Fruit fly (Drosophila melanogaster): Measurements from ENCODE around the gene p.

The p gene

DNA sequence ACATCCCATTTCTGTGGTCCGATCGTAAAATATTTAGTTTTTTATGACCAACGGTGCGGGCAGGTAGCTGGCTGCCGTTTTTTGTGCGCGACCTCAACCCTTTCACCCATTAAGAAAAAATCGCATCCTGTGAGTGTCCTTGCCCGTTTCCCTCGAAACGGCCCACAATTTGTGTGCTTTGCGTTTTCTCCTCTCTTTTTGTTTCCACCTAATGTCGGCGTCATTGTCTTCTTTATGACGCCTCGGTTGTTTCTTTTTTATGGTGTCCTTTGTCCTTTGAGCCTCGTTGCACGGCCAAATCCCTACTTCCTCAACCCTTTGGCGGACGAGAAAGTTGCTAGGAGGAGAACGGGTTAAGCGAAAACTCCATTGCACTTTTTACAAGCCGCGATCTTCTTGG is 30.7 kb upstream of the p start:
- TF ChIP-seq Dll (optimal IDR thresholded peaks at IDR 0.05) = no peak
- TF ChIP-seq usp (GFP tag; optimal IDR thresholded peaks at IDR 0.05) = no peak
- no peak for TF ChIP-seq EcR (GFP tag; optimal IDR thresholded peaks at IDR 0.05)
- no peak for TF ChIP-seq CG8478 (optimal IDR thresholded peaks at IDR 0.05)
- no peak for TF ChIP-seq pan (optimal IDR thresholded peaks at IDR 0.05)
- no peak for TF ChIP-seq psq (optimal IDR thresholded peaks at IDR 0.05)

DNA sequence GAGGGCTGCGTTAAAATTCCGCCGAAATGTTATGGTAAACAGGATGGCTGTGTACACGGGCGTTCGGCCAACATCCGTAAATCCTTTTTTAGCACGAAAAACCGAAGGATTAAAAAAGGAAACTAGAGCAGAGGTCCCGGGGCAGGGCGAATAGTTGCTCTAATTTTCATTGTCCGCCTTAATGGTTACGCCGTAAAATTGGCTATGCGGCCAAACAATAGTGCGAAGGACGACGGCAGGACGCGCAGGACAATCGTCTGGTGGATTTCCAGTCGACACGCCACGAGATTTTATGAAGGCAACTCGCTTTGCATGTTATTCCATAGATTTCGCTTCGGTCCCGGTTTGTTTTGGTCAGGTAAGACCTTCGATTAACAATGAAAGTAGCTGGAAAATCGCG is 30.2 kb upstream of the p start:
- no peak for TF ChIP-seq Dll (optimal IDR thresholded peaks at IDR 0.05)
- no peak for TF ChIP-seq EcR (GFP tag; optimal IDR thresholded peaks at IDR 0.05)
- no peak for TF ChIP-seq psq (optimal IDR thresholded peaks at IDR 0.05)
- no peak for TF ChIP-seq pan (optimal IDR thresholded peaks at IDR 0.05)
- TF ChIP-seq usp (GFP tag; optimal IDR thresholded peaks at IDR 0.05) = no peak
- TF ChIP-seq CG8478 (optimal IDR thresholded peaks at IDR 0.05) = no peak

DNA sequence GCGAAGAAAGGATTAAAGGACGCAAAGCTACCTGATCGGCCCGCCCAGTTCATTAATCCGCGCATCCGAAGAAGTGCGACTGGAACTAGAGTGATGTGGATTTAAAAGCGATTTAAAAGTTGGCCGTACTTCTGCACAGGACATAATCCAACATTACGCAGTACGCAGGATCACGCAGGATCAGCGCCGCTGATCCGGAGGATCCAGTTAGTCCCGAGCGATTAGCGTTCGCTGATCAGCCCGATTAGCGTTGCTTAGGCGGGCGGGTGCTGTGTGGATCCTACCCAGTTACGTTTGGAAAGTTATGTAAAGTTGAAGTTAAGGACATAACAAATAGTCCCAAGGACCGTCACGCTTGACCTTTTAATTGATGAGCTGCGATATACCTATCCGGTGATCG is 28.7 kb upstream of the p start:
- no peak for TF ChIP-seq EcR (GFP tag; optimal IDR thresholded peaks at IDR 0.05)
- TF ChIP-seq psq (optimal IDR thresholded peaks at IDR 0.05) = no peak
- no peak for TF ChIP-seq Dll (optimal IDR thresholded peaks at IDR 0.05)
- TF ChIP-seq usp (GFP tag; optimal IDR thresholded peaks at IDR 0.05) = no peak
- TF ChIP-seq CG8478 (optimal IDR thresholded peaks at IDR 0.05) = no peak
- no peak for TF ChIP-seq pan (optimal IDR thresholded peaks at IDR 0.05)

DNA sequence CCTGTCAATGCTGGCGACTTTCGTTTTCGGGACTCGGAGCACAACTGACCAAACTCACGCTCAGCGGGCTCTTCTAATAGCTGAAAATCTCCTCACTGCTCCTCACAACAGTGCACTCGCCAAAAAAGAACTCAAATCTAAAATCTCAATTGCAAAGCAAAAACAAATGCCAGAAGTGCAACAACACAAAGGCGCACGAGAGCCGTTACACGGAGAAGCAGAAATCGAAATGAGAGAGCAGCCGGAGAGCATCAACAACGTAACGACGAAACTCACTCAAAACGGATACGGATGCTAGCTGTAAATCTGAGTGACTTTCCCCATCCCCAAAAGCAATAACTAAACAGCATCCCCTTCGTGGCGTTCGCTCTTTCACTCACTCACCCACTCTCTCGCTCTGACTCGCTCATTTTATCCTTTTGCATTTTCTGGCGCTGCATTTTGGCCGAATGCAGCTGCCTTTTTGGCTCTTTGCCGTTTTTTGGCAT is 27.3 kb upstream of the p start, which contains the start of gene hb:
hb (minus strand) TSS at position 51 of the 488 bp plus-strand sequence.
- TF ChIP-seq EcR (GFP tag; optimal IDR thresholded peaks at IDR 0.05) (no peak), Dll (optimal IDR thresholded peaks at IDR 0.05) (no peak), pan (optimal IDR thresholded peaks at IDR 0.05) (no peak), CG8478 (optimal IDR thresholded peaks at IDR 0.05) (no peak), psq (optimal IDR thresholded peaks at IDR 0.05) (no peak), usp (GFP tag; optimal IDR thresholded peaks at IDR 0.05) (no peak)

DNA sequence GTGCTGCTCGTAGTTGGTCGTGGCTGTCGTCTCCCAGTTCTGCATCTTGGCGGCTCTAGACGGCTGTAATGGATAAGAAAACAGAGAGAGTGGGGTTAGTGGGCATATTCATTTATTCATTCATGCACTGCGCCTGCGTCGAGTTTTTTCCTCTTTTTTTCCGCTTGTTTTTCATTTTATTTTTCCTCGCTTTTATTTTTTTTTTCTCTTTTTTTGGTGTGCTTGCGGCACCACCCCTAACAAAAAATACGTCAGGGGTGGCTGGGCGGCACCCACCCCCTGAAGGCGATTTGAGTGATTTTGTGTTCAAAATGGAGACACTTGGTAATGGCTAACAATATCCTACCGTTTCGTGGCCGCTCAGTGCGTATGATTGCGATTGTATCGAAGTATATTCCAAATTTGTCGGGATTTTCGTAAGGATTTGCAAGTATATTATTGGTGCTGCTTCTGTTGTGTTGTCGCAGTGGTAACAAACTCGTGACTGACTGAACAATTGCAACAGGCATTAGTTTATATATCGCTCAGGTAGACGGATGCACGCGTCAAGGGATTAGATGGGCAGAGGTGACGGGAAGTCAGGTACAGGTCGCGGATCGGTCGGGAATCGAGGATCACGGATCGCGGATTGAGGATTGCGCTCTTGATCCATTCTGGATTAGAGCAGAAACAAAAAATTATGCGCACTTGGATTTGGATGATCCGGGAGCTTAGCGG is 23.8 kb upstream of the p start:
- TF ChIP-seq Dll (optimal IDR thresholded peaks at IDR 0.05) (no peak), CG8478 (optimal IDR thresholded peaks at IDR 0.05) (no peak), pan (optimal IDR thresholded peaks at IDR 0.05) (no peak), psq (optimal IDR thresholded peaks at IDR 0.05) (no peak), EcR (GFP tag; optimal IDR thresholded peaks at IDR 0.05) (no peak), usp (GFP tag; optimal IDR thresholded peaks at IDR 0.05) (no peak)

DNA sequence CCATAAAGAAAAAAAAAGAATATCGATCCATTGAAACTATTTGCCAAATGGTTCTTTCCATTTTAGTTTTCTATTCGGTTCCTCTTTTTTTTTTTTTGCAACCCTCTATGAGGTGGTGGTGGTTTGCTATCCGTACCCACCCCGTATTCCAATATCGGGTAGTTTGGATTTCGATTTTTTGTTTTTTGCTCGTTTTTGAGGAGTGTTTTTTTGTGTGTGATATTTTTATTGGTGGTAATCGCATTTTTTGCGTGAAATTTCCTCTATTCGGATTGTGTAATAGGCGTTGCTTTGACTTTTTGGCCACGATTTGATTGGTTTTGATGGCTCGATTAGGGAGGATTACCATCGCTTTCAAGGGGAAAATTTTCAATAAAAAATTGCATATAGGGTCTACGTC is 16.0 kb upstream of the p start:
- no peak for TF ChIP-seq EcR (GFP tag; optimal IDR thresholded peaks at IDR 0.05)
- TF ChIP-seq usp (GFP tag; optimal IDR thresholded peaks at IDR 0.05) = no peak
- TF ChIP-seq Dll (optimal IDR thresholded peaks at IDR 0.05) = no peak
- no peak for TF ChIP-seq CG8478 (optimal IDR thresholded peaks at IDR 0.05)
- no peak for TF ChIP-seq psq (optimal IDR thresholded peaks at IDR 0.05)
- TF ChIP-seq pan (optimal IDR thresholded peaks at IDR 0.05) = no peak

DNA sequence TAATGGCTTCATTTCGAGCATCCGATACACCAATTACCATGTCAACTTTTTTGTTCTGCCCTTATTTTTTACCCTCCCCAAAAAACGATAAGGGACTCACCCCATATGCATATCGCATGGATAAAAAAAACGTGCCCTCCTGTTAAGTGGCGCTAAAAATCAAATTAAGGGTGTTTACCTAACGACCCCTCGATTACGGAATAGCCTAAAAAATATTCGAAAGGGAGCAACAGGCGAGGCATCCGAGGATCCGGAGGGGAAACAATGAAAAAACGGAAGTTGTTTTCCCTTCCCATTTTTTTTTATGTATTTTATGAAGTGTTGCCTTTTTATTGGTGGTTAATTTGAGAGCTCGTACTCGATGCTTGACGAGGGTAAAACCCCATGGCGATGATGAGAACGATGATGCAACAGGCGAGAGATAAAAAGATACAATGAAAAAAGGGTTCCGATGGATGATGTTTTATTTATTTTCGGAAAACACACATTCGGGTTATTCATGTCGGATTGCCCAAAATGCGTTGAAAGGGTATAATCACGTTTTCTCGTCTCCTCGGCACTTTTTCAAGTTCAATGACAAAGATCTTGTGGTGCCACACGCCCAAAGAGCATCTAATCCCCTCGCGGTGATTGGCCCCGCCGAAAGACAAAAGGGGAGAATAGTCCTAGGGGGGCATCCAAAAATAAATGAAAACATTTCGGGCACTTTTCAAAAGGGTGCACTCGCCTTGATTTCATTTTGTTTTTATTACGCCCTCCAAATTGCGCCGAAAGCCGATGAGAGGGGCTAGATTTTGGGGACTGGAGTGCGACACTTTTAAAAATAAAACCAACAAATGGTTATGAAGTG is 14.1 kb upstream of the p start, which contains the start of gene CG44227:
CG44227 (minus strand) TSS at position 849 of the 850 bp plus-strand sequence.
- TF ChIP-seq CG8478 (optimal IDR thresholded peaks at IDR 0.05) (no peak), usp (GFP tag; optimal IDR thresholded peaks at IDR 0.05) (no peak), pan (optimal IDR thresholded peaks at IDR 0.05) (no peak), psq (optimal IDR thresholded peaks at IDR 0.05) (no peak), Dll (optimal IDR thresholded peaks at IDR 0.05) (no peak), EcR (GFP tag; optimal IDR thresholded peaks at IDR 0.05) (no peak)

DNA sequence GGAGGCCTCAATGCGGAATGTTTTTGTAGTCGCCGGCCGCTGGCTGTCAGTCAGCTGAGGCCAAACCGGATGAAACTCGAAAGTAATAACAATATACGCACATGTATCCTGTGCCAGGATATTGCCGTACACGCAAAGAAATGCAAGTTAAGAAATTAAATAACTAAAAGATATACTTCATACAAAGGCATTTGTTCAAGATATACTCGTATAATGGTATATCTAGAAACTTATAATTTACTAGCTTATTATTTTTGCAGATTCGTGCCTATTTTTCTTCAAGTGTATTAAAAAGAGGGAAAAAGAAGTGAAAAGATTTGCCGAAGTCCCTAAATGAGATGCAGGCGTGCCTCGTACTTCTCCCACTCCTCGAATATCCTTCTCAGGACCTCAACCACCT is 12.8 kb upstream of the p start:
- no peak for TF ChIP-seq Dll (optimal IDR thresholded peaks at IDR 0.05)
- TF ChIP-seq pan (optimal IDR thresholded peaks at IDR 0.05) = no peak

DNA sequence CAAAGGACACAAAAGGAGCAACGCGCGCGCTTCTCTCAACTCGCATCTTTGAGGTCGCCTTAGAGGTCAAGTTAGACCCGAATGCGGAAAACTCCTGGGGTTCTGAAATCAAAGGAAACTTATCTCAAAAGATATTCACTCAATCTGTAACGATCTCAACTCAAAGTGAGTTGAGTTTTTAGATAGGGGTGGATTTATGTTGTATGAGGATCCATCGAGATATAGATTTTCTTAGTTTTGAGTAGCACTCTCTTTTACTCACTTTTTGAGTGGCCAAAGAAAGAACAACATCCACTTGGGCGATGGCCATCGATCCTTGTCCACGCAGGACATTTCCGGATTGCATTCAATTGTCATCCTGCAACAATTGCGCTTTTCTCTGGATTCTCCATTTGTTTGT is 10.1 kb upstream of the p start:
- no peak for TF ChIP-seq usp (GFP tag; optimal IDR thresholded peaks at IDR 0.05)
- TF ChIP-seq pan (optimal IDR thresholded peaks at IDR 0.05) = no peak
- TF ChIP-seq psq (optimal IDR thresholded peaks at IDR 0.05) = no peak
- no peak for TF ChIP-seq EcR (GFP tag; optimal IDR thresholded peaks at IDR 0.05)
- TF ChIP-seq CG8478 (optimal IDR thresholded peaks at IDR 0.05) = no peak
- TF ChIP-seq Dll (optimal IDR thresholded peaks at IDR 0.05) = no peak

DNA sequence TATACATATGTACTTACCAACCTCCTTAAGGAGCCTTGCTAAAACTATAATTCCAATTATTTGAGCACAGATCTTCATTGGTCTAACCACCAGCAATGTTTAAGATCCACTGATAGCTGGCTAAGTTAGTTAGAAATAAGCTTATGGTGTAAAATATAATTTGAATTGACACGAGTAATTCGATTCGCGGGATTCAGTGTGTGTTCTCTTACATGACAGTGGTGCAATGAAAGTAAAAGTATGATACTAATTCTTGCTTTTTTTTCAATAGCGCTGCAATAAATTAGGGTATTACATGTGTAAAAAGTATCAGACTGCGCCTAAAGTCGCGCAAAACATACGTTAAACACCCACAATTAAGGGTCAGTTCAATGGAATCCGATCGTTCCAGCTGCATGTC is 9.4 kb upstream of the p start, which contains the start of gene CG33325:
CG33325 (minus strand) TSS at position 101 of the 400 bp plus-strand sequence.
- no peak for TF ChIP-seq CG8478 (optimal IDR thresholded peaks at IDR 0.05)
- TF ChIP-seq usp (GFP tag; optimal IDR thresholded peaks at IDR 0.05) = no peak
- no peak for TF ChIP-seq Dll (optimal IDR thresholded peaks at IDR 0.05)
- TF ChIP-seq EcR (GFP tag; optimal IDR thresholded peaks at IDR 0.05) = no peak

DNA sequence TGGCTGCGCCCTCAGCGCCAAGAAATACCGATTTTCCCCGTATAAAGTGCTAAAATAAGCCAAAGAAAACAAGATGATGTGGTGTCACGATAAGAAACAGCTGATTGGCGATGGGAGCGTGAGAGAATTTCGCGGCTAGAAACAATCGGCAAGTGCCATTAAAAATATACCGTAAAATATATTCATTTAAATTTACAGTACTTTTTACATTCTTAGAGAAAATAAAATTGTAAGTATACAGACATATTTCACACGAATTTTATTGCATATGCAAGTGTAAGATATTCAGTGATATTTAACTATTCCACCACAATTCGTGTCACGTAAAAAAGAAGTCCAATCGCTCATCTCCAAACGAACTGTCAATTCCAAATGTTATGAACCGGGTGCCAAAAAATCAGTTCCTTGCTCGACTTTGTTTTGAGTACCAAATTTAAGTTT is 6.1 kb upstream of the p start, which contains the start of the genes Unc50, CG11755 and CG8043:
Unc50 (minus strand) TSS at position 54 of the 441 bp plus-strand sequence.
CG11755 (plus strand) TSS at position 356 of the 441 bp plus-strand sequence.
CG8043 (plus strand) TSS at position 356 of the 441 bp plus-strand sequence.
- no peak for TF ChIP-seq EcR (GFP tag; optimal IDR thresholded peaks at IDR 0.05)
- TF ChIP-seq Dll (optimal IDR thresholded peaks at IDR 0.05) = no peak
- no peak for TF ChIP-seq pan (optimal IDR thresholded peaks at IDR 0.05)
- TF ChIP-seq psq (optimal IDR thresholded peaks at IDR 0.05) = no peak
- TF ChIP-seq usp (GFP tag; optimal IDR thresholded peaks at IDR 0.05) = no peak
- TF ChIP-seq CG8478 (optimal IDR thresholded peaks at IDR 0.05) = no peak

DNA sequence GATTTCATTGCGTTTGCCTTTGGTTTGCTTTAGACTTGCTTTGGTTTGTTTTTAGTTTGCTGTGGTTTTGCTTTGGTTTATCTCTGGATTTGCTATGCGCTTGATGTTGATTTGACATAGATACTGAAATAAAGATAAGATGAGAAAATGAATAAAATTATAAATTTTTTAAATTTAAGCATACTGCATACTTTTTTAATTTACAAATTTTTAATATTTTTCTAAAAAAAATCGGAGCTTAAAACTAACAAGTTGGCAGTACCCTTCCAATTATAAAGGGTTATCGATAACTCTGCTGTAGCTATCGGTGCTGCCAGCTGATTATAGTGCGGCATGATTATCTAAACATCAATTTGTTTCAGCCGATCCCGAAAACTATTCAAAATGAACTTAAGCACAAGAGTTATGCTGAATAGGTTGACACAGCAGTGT is 3.3 kb upstream of the p start, which contains the start of gene mRpL19:
mRpL19 (plus strand) TSS at position 307 of the 432 bp plus-strand sequence.
- no peak for TF ChIP-seq CG8478 (optimal IDR thresholded peaks at IDR 0.05)
- TF ChIP-seq usp (GFP tag; optimal IDR thresholded peaks at IDR 0.05) = no peak
- TF ChIP-seq psq (optimal IDR thresholded peaks at IDR 0.05) = no peak
- no peak for TF ChIP-seq pan (optimal IDR thresholded peaks at IDR 0.05)
- TF ChIP-seq EcR (GFP tag; optimal IDR thresholded peaks at IDR 0.05) = no peak
- TF ChIP-seq Dll (optimal IDR thresholded peaks at IDR 0.05) = no peak
